Comparison of ENCODE assay signal across 2 fruit fly cellular contexts in genomic region chr2L:18810960-18811642, dm6.
TF ChIP-seq lines count a peak whose summit lies in the region.

TSS of gene CG10570 (minus strand) at chr2L:18811252.
TSS of gene CG42502 (minus strand) at chr2L:18811252.

TF ChIP-seq in whole organism, embryonic, 481 proteins besides CTCF, POLR2A, EP300 and RAD21 (continued from another document):
- 0 out of 3 replicates have a peak, but pooled peaks have one; percentile 25 for TF ChIP-seq zfh1 (GFP tag; IDR thresholded peaks at IDR 0.05; lab: Robert Waterston, UW)
- peak; percentile 7 for TF ChIP-seq CoRest (tag; optimal IDR thresholded peaks at IDR 0.05; lab: Kevin White, UChicago)
- TF ChIP-seq CG14860 (GFP tag; IDR thresholded peaks at IDR 0.05; lab: Robert Waterston, UW; ENCODE audit: partially characterized antibody) = 0 out of 3 replicates have a peak, but pooled peaks have one; percentile 40
- peak; percentile 61 for TF ChIP-seq row (GFP tag; IDR thresholded peaks at IDR 0.05; lab: Robert Waterston, UW)
- peak; percentile 32 for TF ChIP-seq gem (tag; optimal IDR thresholded peaks at IDR 0.05; lab: Kevin White, UChicago)
- TF ChIP-seq grau (tag; optimal IDR thresholded peaks at IDR 0.05; lab: Kevin White, UChicago) = peak; percentile 21
- TF ChIP-seq chinmo (GFP tag; IDR thresholded peaks at IDR 0.05; lab: Robert Waterston, UW; ENCODE audit: partially characterized antibody) = peak; percentile 70; the same call in 1 of the 4 replicates
- TF ChIP-seq dysf (GFP tag; IDR thresholded peaks at IDR 0.05; lab: Robert Waterston, UW) = peak; percentile 48; the same call in 1 of the 3 replicates
- TF ChIP-seq CG14965 (GFP tag; optimal IDR thresholded peaks at IDR 0.05; lab: Kevin White, UChicago; ENCODE audit: borderline replicate concordance) = no peak
- TF ChIP-seq CG7839 (tag; optimal IDR thresholded peaks at IDR 0.05; lab: Kevin White, UChicago) = peak; percentile 5
- no peak for TF ChIP-seq ttk (GFP tag; IDR thresholded peaks at IDR 0.05; lab: Robert Waterston, UW)
- no peak for TF ChIP-seq CG30020 (tag; optimal IDR thresholded peaks at IDR 0.05; lab: Kevin White, UChicago)
- peak; percentile 55 for TF ChIP-seq vvl (GFP tag; IDR thresholded peaks at IDR 0.05; lab: Robert Waterston, UW)
- TF ChIP-seq crol (GFP tag; IDR thresholded peaks at IDR 0.05; lab: Robert Waterston, UW) = peak; percentile 50; the same call in 1 of the 2 replicates
- TF ChIP-seq hb (GFP tag; IDR thresholded peaks at IDR 0.05; lab: Robert Waterston, UW; ENCODE audit: partially characterized antibody) = no peak
- peak; percentile 20 for TF ChIP-seq CG12769 (tag; optimal IDR thresholded peaks at IDR 0.05; lab: Kevin White, UChicago)

TF ChIP-seq in whole organism, prepupa, 60 proteins besides CTCF, POLR2A, EP300 and RAD21 (continued from another document):
- TF ChIP-seq CG9139 (GFP tag; optimal IDR thresholded peaks at IDR 0.05; lab: Kevin White, UChicago) (no peak), Sox102F (GFP tag; optimal IDR thresholded peaks at IDR 0.05; lab: Kevin White, UChicago) (no peak), CG6854 (GFP tag; optimal IDR thresholded peaks at IDR 0.05; lab: Kevin White, UChicago) (no peak), CG10631 (GFP tag; optimal IDR thresholded peaks at IDR 0.05; lab: Kevin White, UChicago) (peak; percentile 21), svp (GFP tag; lab: Kevin White, UChicago) (peak; percentile 60), CG10669 (GFP tag; optimal IDR thresholded peaks at IDR 0.05; lab: Kevin White, UChicago) (peak; percentile 49), CG3919 (GFP tag; optimal IDR thresholded peaks at IDR 0.05; lab: Kevin White, UChicago) (no peak), topi (GFP tag; optimal IDR thresholded peaks at IDR 0.05; lab: Kevin White, UChicago) (peak; percentile 17), OdsH (GFP tag; optimal IDR thresholded peaks at IDR 0.05; lab: Kevin White, UChicago) (peak; percentile 32), CG11294 (GFP tag; IDR thresholded peaks at IDR 0.05; lab: Robert Waterston, UW) (no peak), Eip78C (GFP tag; lab: Kevin White, UChicago) (peak; percentile 74), pdm3 (GFP tag; optimal IDR thresholded peaks at IDR 0.05; lab: Kevin White, UChicago) (no peak), Met (GFP tag; optimal IDR thresholded peaks at IDR 0.05; lab: Kevin White, UChicago) (no peak), dac (GFP tag; optimal IDR thresholded peaks at IDR 0.05; lab: Kevin White, UChicago) (no peak), CG34406 (GFP tag; optimal IDR thresholded peaks at IDR 0.05; lab: Kevin White, UChicago) (peak; percentile 48), acj6 (GFP tag; optimal IDR thresholded peaks at IDR 0.05; lab: Kevin White, UChicago) (peak; percentile 9), eg (GFP tag; IDR thresholded peaks at IDR 0.05; lab: Robert Waterston, UW) (no peak), dsx (GFP tag; optimal IDR thresholded peaks at IDR 0.05; lab: Kevin White, UChicago; ENCODE audit: poor library complexity, severe bottlenecking) (peak; percentile 33), CG4318 (GFP tag; optimal IDR thresholded peaks at IDR 0.05; lab: Kevin White, UChicago) (no peak), fkh (GFP tag; optimal IDR thresholded peaks at IDR 0.05; lab: Kevin White, UChicago) (no peak), CG31627 (GFP tag; optimal IDR thresholded peaks at IDR 0.05; lab: Kevin White, UChicago) (no peak)
